Fruit fly (Drosophila melanogaster) whole organism, adult: ENCODE data around the gene CG5274.

Source experiments
- CG11617 ChIP-seq: fragments of 200-800 bp; sonication (Bioruptor generic); optimal IDR thresholded peaks from 2 replicates; lab custom pipeline; 2017; ENCODE audit warnings: mild to moderate bottlenecking, missing biosample characterization, missing genetic modification reagents, missing genetic modification characterization
- CG12768 ChIP-seq: fragments of 200-800 bp; sonication (Bioruptor generic); optimal IDR thresholded peaks from 2 replicates; lab custom pipeline; 2017; ENCODE audit warnings: missing biosample characterization, missing genetic modification characterization, mild to moderate bottlenecking, moderate library complexity, missing genetic modification reagents
- CG1620 ChIP-seq: fragments of 200-800 bp; sonication (Bioruptor generic); optimal IDR thresholded peaks from 2 replicates; lab custom pipeline; 2016; ENCODE audit warnings: missing biosample characterization, missing genetic modification characterization
- CG5204 ChIP-seq: fragments of 200-800 bp; sonication (Bioruptor generic); optimal IDR thresholded peaks from 2 replicates; lab custom pipeline; 2016; ENCODE audit warnings: missing biosample characterization, missing genetic modification characterization
- CG7045 ChIP-seq: fragments of 200-800 bp; sonication (Bioruptor generic); optimal IDR thresholded peaks from 2 replicates; lab custom pipeline; 2017; ENCODE audit warnings: missing biosample characterization, mild to moderate bottlenecking, missing genetic modification characterization
- Clk ChIP-seq: fragments of 200-800 bp; sonication (Bioruptor generic); optimal IDR thresholded peaks from 2 replicates; lab custom pipeline; 2017; ENCODE audit warnings: missing biosample characterization, missing genetic modification characterization
- Crg-1 ChIP-seq: fragments of 200-800 bp; sonication (Bioruptor generic); optimal IDR thresholded peaks from 2 replicates; lab custom pipeline; 2016; ENCODE audit warnings: missing biosample characterization, missing genetic modification characterization
- Hr96 ChIP-seq: fragments of 200-800 bp; sonication (Bioruptor generic); optimal IDR thresholded peaks from 2 replicates; lab custom pipeline; 2016; ENCODE audit warnings: missing biosample characterization, missing genetic modification characterization
- Mnt ChIP-seq: fragments of 200-800 bp; sonication (Bioruptor generic); optimal IDR thresholded peaks from 2 replicates; lab custom pipeline; 2016; ENCODE audit warnings: missing biosample characterization, mild to moderate bottlenecking, missing genetic modification characterization
- cnc ChIP-seq, 2 experiments: fragments of >200 bp; optimal IDR thresholded peaks; 2 replicates each; lab custom pipeline; 2017
- kay ChIP-seq: fragments of 200-800 bp; sonication (Bioruptor generic); peaks from one replicate; lab custom pipeline; 2016; ENCODE audit warnings: missing biosample characterization, missing genetic modification characterization, borderline replicate concordance
- ovo ChIP-seq: fragments of 200-800 bp; sonication (Bioruptor generic); optimal IDR thresholded peaks from 2 replicates; lab custom pipeline; 2016; ENCODE audit warnings: missing biosample characterization, missing genetic modification characterization
- pad ChIP-seq: fragments of 200-800 bp; sonication (Bioruptor generic); optimal IDR thresholded peaks from 3 replicates; lab custom pipeline; 2017; ENCODE audit warnings: missing biosample characterization, missing genetic modification characterization, mild to moderate bottlenecking, moderate library complexity, missing genetic modification reagents

dm6 chr3L:20398243-20399222 is 28.9 kb downstream of the CG5274 start:
- TF ChIP-seq cnc (optimal IDR thresholded peaks at IDR 0.05; lab: Kevin White, UChicago) (no peak), CG5204 (GFP tag; lab: Kevin White, UChicago) (peak; percentile 60), Hr96 (no peak), CG7045 (peak; percentile 32), Crg-1 (no peak), pad (GFP tag; lab: Kevin White, UChicago) (no peak), CG12768 (GFP tag; lab: Kevin White, UChicago) (peak; percentile 12), Mnt (GFP tag; lab: Kevin White, UChicago) (no peak), CG11617 (GFP tag; lab: Kevin White, UChicago) (peak; percentile 34), kay (GFP tag; lab: Kevin White, UChicago) (no peak), Clk (GFP tag; lab: Kevin White, UChicago) (peak; percentile 36), CG1620 (peak; percentile 4), ovo (GFP tag; lab: Kevin White, UChicago) (no peak)
